Worm (Caenorhabditis elegans): ENCODE measurements around the gene klf-2.

ce11 chrV:20714503-20714902 is 29.0 kb downstream of the klf-2 start:
- TF ChIP-seq dve-1 (tag; optimal IDR thresholded peaks at IDR 0.05): no peak
- TF ChIP-seq nfya-1 (tag; optimal IDR thresholded peaks at IDR 0.05): no peak
- TF ChIP-seq pha-4 (tag; optimal IDR thresholded peaks at IDR 0.05): no peak
- TF ChIP-seq syd-9 (tag; optimal IDR thresholded peaks at IDR 0.05): no peak
- no peak for TF ChIP-seq ceh-48 (tag; optimal IDR thresholded peaks at IDR 0.05)
- no peak for TF ChIP-seq ets-4 (tag; optimal IDR thresholded peaks at IDR 0.05)
- no peak for TF ChIP-seq sox-4 (tag; optimal IDR thresholded peaks at IDR 0.05)

Measured in whole organism, late embryonic.